Worm (Caenorhabditis elegans) whole organism, early embryonic: Measurements from ENCODE around the gene ZK896.1.

ENCODE experiments used
- ama-1 ChIP-seq: fragments of 150-350 bp; optimal IDR thresholded peaks from 2 replicates; lab custom pipeline; 2014
- ets-7 ChIP-seq: sonication (generic microtip); optimal IDR thresholded peaks from 2 replicates; lab custom pipeline; 2016; ENCODE audit warnings: missing genotype, missing genetic modification characterization, missing compliant biosample characterization
- scrt-1 ChIP-seq: fragments of 200-800 bp; sonication (Bioruptor generic); IDR thresholded peaks from 2 replicates; pipeline ENCODE4 v1.3.6; 2022; ENCODE audit warnings: missing genetic modification characterization, missing compliant biosample characterization
- tbx-11 ChIP-seq: fragments of 200-800 bp; sonication (Bioruptor generic); IDR thresholded peaks from 2 replicates; pipeline ENCODE4 v1.3.6; 2022; ENCODE audit warnings: missing genetic modification characterization, missing compliant biosample characterization

DNA sequence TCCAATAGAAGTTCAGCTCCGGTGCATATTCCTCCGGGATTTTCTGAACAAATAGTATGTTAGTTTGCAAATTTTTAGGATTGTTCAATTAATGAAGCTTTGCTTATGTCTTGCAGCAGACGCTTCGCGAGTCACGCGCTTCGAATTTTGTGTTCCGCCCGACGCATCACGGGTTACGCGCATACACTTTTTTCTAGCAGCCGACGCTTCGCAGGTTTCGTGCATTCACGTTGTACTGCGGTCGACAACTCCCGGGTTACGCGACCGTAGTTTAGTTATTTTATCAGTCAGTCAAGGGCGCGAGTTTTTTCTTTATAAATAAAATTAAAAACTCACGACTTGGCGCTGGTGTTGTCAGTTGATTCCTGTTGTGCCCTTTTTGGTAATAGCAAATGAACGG is 5.3 kb downstream of the ZK896.1 start:
- TF ChIP-seq tbx-11 (GFP tag; lab: Robert Waterston, UW) (no peak), ets-7 (tag; lab: Kevin White, UChicago) (no peak), ama-1 (lab: Kevin White, UChicago) (no peak), scrt-1 (no peak)
